Fruit fly (Drosophila melanogaster): Measurements from ENCODE around the gene CG5555.

The CG5555 gene

dm6 chr3R:19162135-19162616, 18.2 kb downstream of the CG5555 start, which contains the start of the genes CG42359 and Nsun5 (continued):
- TF ChIP-seq CG10654 (GFP tag; optimal IDR thresholded peaks at IDR 0.05) (peak; percentile 92), CG4730 (GFP tag; IDR thresholded peaks at IDR 0.05) (peak; percentile 83), CG34376 (GFP tag; optimal IDR thresholded peaks at IDR 0.05) (peak; percentile 80), CG31365 (tag; optimal IDR thresholded peaks at IDR 0.05) (peak; percentile 66), CG17385 (GFP tag; optimal IDR thresholded peaks at IDR 0.05) (peak; percentile 74), CG14965 (GFP tag; optimal IDR thresholded peaks at IDR 0.05; ENCODE audit: borderline replicate concordance) (peak; percentile 65), Ssrp (tag; optimal IDR thresholded peaks at IDR 0.05) (peak; percentile 82), ranshi (GFP tag; IDR thresholded peaks at IDR 0.05) (peak; percentile 87), Oaz (GFP tag; IDR thresholded peaks at IDR 0.05) (peak; percentile 62), CG17186 (GFP tag; optimal IDR thresholded peaks at IDR 0.05) (peak; percentile 91), CG9797 (GFP tag; optimal IDR thresholded peaks at IDR 0.05) (peak; percentile 88), unc-4 (GFP tag; IDR thresholded peaks at IDR 0.05; ENCODE audit: partially characterized antibody) (peak; percentile 95), CG31388 (GFP tag; optimal IDR thresholded peaks at IDR 0.05) (peak; percentile 63), CG4707 (GFP tag; optimal IDR thresholded peaks at IDR 0.05) (peak; percentile 62), CG2129 (GFP tag; IDR thresholded peaks at IDR 0.05; ENCODE audit: partially characterized antibody) (peak; percentile 90), sens-2 (GFP tag; IDR thresholded peaks at IDR 0.05) (peak; percentile 80), cato (GFP tag; optimal IDR thresholded peaks at IDR 0.05; ENCODE audit: borderline replicate concordance) (peak; percentile 87), hth (optimal IDR thresholded peaks at IDR 0.05) (no peak), mam (GFP tag; optimal IDR thresholded peaks at IDR 0.05) (peak; percentile 93), CG15514 (GFP tag; optimal IDR thresholded peaks at IDR 0.05) (peak; percentile 92), Ravus (GFP tag; IDR thresholded peaks at IDR 0.05) (peak; percentile 48; the same call in 1 of the 2 replicates), wdn (GFP tag; IDR thresholded peaks at IDR 0.05) (peak; percentile 83), zen (tag; optimal IDR thresholded peaks at IDR 0.05) (peak; percentile 91), Hr51 (GFP tag; optimal IDR thresholded peaks at IDR 0.05) (peak; percentile 84 to 87), Poxn (GFP tag; IDR thresholded peaks at IDR 0.05) (peak; percentile 62; the same call in 1 of the 2 replicates), ERR (GFP tag; optimal IDR thresholded peaks at IDR 0.05) (peak; percentile 89), CG15601 (tag; optimal IDR thresholded peaks at IDR 0.05) (peak; percentile 87), CG12236 (GFP tag; optimal IDR thresholded peaks at IDR 0.05) (peak; percentile 87), CG33557 (GFP tag; optimal IDR thresholded peaks at IDR 0.05) (peak; percentile 68), jigr1 (GFP tag; IDR thresholded peaks at IDR 0.05) (peak; percentile 51; the same call in 2 of the 3 replicates), chinmo (GFP tag; IDR thresholded peaks at IDR 0.05; ENCODE audit: partially characterized antibody) (peak; percentile 87; the same call in 3 of the 4 replicates), pfk (GFP tag; optimal IDR thresholded peaks at IDR 0.05) (peak; percentile 26), vfl (GFP tag; optimal IDR thresholded peaks at IDR 0.05) (peak; percentile 89), CG5180 (GFP tag; optimal IDR thresholded peaks at IDR 0.05) (no peak), Ets97D (GFP tag; optimal IDR thresholded peaks at IDR 0.05) (peak; percentile 92), Hr39 (optimal IDR thresholded peaks at IDR 0.05) (no peak), CG8944 (GFP tag; optimal IDR thresholded peaks at IDR 0.05) (peak; percentile 95), CG7271 (tag; optimal IDR thresholded peaks at IDR 0.05) (peak; percentile 84), cwo (GFP tag; optimal IDR thresholded peaks at IDR 0.05) (peak; percentile 99), CG12104 (GFP tag; optimal IDR thresholded peaks at IDR 0.05) (peak; percentile 78), BtbVII (GFP tag; optimal IDR thresholded peaks at IDR 0.05) (peak; percentile 79), gt (GFP tag; IDR thresholded peaks at IDR 0.05) (peak; percentile 88), CG4424 (GFP tag; optimal IDR thresholded peaks at IDR 0.05) (peak; percentile 90), CG8924 (tag; optimal IDR thresholded peaks at IDR 0.05) (peak; percentile 93), CG42726 (GFP tag; IDR thresholded peaks at IDR 0.05; ENCODE audit: partially characterized antibody) (peak; percentile 76), CG11695 (GFP tag; IDR thresholded peaks at IDR 0.05) (peak; percentile 83), gem (tag; optimal IDR thresholded peaks at IDR 0.05) (peak; percentile 94), Eip74EF (GFP tag; optimal IDR thresholded peaks at IDR 0.05) (peak in 1 of 2 experiments; percentile 63), CG11247 (GFP tag; IDR thresholded peaks at IDR 0.05) (peak; percentile 84)
